Worm (Caenorhabditis elegans) whole organism, L4 larva: Measurements from ENCODE around the gene rme-1.

Source experiments
- D1046.2 ChIP-seq: fragments of 200-800 bp; sonication (Bioruptor generic); IDR thresholded peaks from 2 replicates; pipeline ENCODE4 v1.3.6; 2022; ENCODE audit warnings: missing genetic modification characterization, missing compliant biosample characterization
- F49E8.2 ChIP-seq: sonication (generic microtip); optimal IDR thresholded peaks from 2 replicates; lab custom pipeline; 2016; ENCODE audit warnings: missing compliant biosample characterization, mild to moderate bottlenecking, missing genetic modification characterization, borderline replicate concordance
- Y75B8A.6 ChIP-seq: fragments of 200-800 bp; sonication (Bioruptor generic); IDR thresholded peaks from 2 replicates; pipeline ENCODE4 v1.3.6; 2022; ENCODE audit warnings: missing genetic modification reagents, missing genetic modification characterization, missing compliant biosample characterization
- ZK546.5 ChIP-seq, 2 experiments: sonication (generic microtip); optimal IDR thresholded peaks; 2 replicates each; lab custom pipeline; 2017; ENCODE audit warnings: missing biosample characterization in 2 of 2, missing genetic modification characterization in 2 of 2
- aha-1 ChIP-seq: fragments of 150-350 bp; peaks from one replicate; lab custom pipeline; 2014; ENCODE audit warnings: missing biosample characterization, missing genetic modification characterization
- attf-4 ChIP-seq: sonication (generic microtip); optimal IDR thresholded peaks from 3 replicates; lab custom pipeline; 2017; ENCODE audit warnings: missing biosample characterization, missing genetic modification characterization
- ceh-28 ChIP-seq: fragments of 150-350 bp; optimal IDR thresholded peaks from 2 replicates; lab custom pipeline; 2014; ENCODE audit warnings: missing biosample characterization, missing genetic modification reagents, missing genetic modification characterization
- ceh-62 ChIP-seq: sonication (generic microtip); optimal IDR thresholded peaks from 2 replicates; lab custom pipeline; 2017; ENCODE audit warnings: missing biosample characterization, missing genetic modification characterization
- daf-16 ChIP-seq, 3 experiments: sonication (generic microtip); optimal IDR thresholded peaks; 2 replicates each; lab custom pipeline; 2016 to 2017; ENCODE audit warnings: missing genetic modification characterization in 3 of 3, missing genetic modification reagents in 3 of 3, mild to moderate bottlenecking in 2 of 3, missing compliant biosample characterization in 2 of 3, missing biosample characterization in 1 of 3, moderate library complexity in 1 of 3
- daf-19 ChIP-seq: fragments of 200-800 bp; sonication (Bioruptor generic); conservative IDR thresholded peaks from 2 replicates; pipeline ENCODE4 v1.3.6; 2022; ENCODE audit warnings: missing genetic modification characterization, missing compliant biosample characterization
- daf-8 ChIP-seq: fragments of 200-800 bp; sonication (Bioruptor generic); IDR thresholded peaks from 2 replicates; pipeline ENCODE4 v1.3.6; 2022; ENCODE audit warnings: missing genetic modification characterization, missing compliant biosample characterization
- dmd-6 ChIP-seq: fragments of 200-800 bp; sonication (Bioruptor generic); IDR thresholded peaks from 2 replicates; pipeline ENCODE4 v1.3.6; 2022; ENCODE audit warnings: missing genetic modification reagents, missing genetic modification characterization, missing compliant biosample characterization
- dmd-8 ChIP-seq: fragments of 200-800 bp; sonication (Bioruptor generic); IDR thresholded peaks from 2 replicates; pipeline ENCODE4 v1.3.6; 2022; ENCODE audit warnings: missing genetic modification characterization, missing compliant biosample characterization
- duxl-1 ChIP-seq: sonication (generic microtip); optimal IDR thresholded peaks from 2 replicates; lab custom pipeline; 2016; ENCODE audit warnings: mild to moderate bottlenecking, missing genetic modification characterization, moderate library complexity, missing compliant biosample characterization; ENCODE audit not compliant: poor library complexity
- dve-1 ChIP-seq: sonication (generic microtip); optimal IDR thresholded peaks from 2 replicates; lab custom pipeline; 2017; ENCODE audit warnings: antibody characterized with exemption, mild to moderate bottlenecking, missing genetic modification characterization, missing compliant biosample characterization; ENCODE audit not compliant: insufficient read depth
- fos-1 ChIP-seq: fragments of 150-350 bp; optimal IDR thresholded peaks from 2 replicates; lab custom pipeline; 2014; ENCODE audit warnings: missing biosample characterization, missing genetic modification characterization
- hlh-11 ChIP-seq: fragments of 200-800 bp; sonication (Bioruptor generic); optimal IDR thresholded peaks from 2 replicates; lab custom pipeline; 2018; ENCODE audit warnings: mild to moderate bottlenecking, missing genetic modification characterization, missing compliant biosample characterization
- hlh-30 ChIP-seq: sonication (generic microtip); optimal IDR thresholded peaks from 2 replicates; lab custom pipeline; 2017; ENCODE audit warnings: antibody characterized with exemption, mild to moderate bottlenecking, missing genetic modification characterization, missing compliant biosample characterization; ENCODE audit not compliant: insufficient read depth
- lin-38 ChIP-seq: fragments of 200-800 bp; sonication (Bioruptor generic); IDR thresholded peaks from 2 replicates; pipeline ENCODE4 v1.3.6; 2022; ENCODE audit warnings: missing genetic modification reagents, missing genetic modification characterization, missing compliant biosample characterization
- lir-3 ChIP-seq: sonication (generic microtip); optimal IDR thresholded peaks from 2 replicates; lab custom pipeline; 2016; ENCODE audit warnings: mild to moderate bottlenecking, missing genetic modification characterization, missing compliant biosample characterization
- lsy-2 ChIP-seq, 2 experiments: fragments of 150-350 bp in 1 of 2; sonication (generic microtip) in 1 of 2; optimal IDR thresholded peaks; 2 replicates each; lab custom pipeline; 2014 to 2017; ENCODE audit warnings: missing biosample characterization in 2 of 2, missing genetic modification characterization in 2 of 2
- mdl-1 ChIP-seq, 2 experiments: fragments of 150-350 bp in 1 of 2; sonication (generic microtip) in 1 of 2; optimal IDR thresholded peaks; 2 replicates each; lab custom pipeline; 2014 to 2017; ENCODE audit warnings: missing biosample characterization in 2 of 2, missing genetic modification characterization in 2 of 2
- mxl-2 ChIP-seq: fragments of 200-800 bp; sonication (Bioruptor generic); conservative IDR thresholded peaks from 2 replicates; pipeline ENCODE4 v1.3.6; 2022; ENCODE audit warnings: missing genetic modification reagents, missing genetic modification characterization, missing compliant biosample characterization
- nhr-11 ChIP-seq: fragments of 150-350 bp; optimal IDR thresholded peaks from 2 replicates; lab custom pipeline; 2014; ENCODE audit warnings: missing biosample characterization, missing genetic modification characterization
- nhr-25 ChIP-seq: sonication (generic microtip); optimal IDR thresholded peaks from 2 replicates; lab custom pipeline; 2017; ENCODE audit warnings: missing genetic modification characterization, mild to moderate bottlenecking, missing compliant biosample characterization, antibody characterized with exemption, moderate library complexity, borderline replicate concordance; ENCODE audit not compliant: insufficient read depth
- nhr-28 ChIP-seq: fragments of 150-350 bp; optimal IDR thresholded peaks from 2 replicates; lab custom pipeline; 2014; ENCODE audit warnings: missing biosample characterization, missing genetic modification characterization
- nhr-41 ChIP-seq: fragments of 200-800 bp; sonication (Bioruptor generic); IDR thresholded peaks from 2 replicates; pipeline ENCODE4 v1.3.6; 2022; ENCODE audit warnings: missing genetic modification reagents, missing genetic modification characterization, missing compliant biosample characterization
- nhr-42 ChIP-seq: fragments of 200-800 bp; sonication (Bioruptor generic); IDR thresholded peaks from 2 replicates; pipeline ENCODE4 v1.3.6; 2022; ENCODE audit warnings: missing genetic modification characterization, missing compliant biosample characterization
- nhr-48 ChIP-seq: sonication (generic microtip); optimal IDR thresholded peaks from 2 replicates; lab custom pipeline; 2016; ENCODE audit warnings: mild to moderate bottlenecking, missing genetic modification characterization, missing compliant biosample characterization
- nhr-6 ChIP-seq: fragments of 150-350 bp; optimal IDR thresholded peaks from 2 replicates; lab custom pipeline; 2014; ENCODE audit warnings: missing biosample characterization, missing genetic modification characterization
- nhr-77 ChIP-seq: fragments of 150-350 bp; optimal IDR thresholded peaks from 2 replicates; lab custom pipeline; 2014; ENCODE audit warnings: missing biosample characterization, missing genetic modification characterization
- php-3 ChIP-seq: fragments of 200-800 bp; sonication (Bioruptor generic); IDR thresholded peaks from 2 replicates; pipeline ENCODE4 v1.3.6; 2022; ENCODE audit warnings: missing genetic modification reagents, missing genetic modification characterization, missing compliant biosample characterization
- pqm-1 ChIP-seq: sonication (generic microtip); optimal IDR thresholded peaks from 2 replicates; lab custom pipeline; 2017; ENCODE audit warnings: missing biosample characterization, missing genetic modification characterization
- snpc-4 ChIP-seq: fragments of 150-350 bp; optimal IDR thresholded peaks from 2 replicates; lab custom pipeline; 2014; ENCODE audit warnings: missing biosample characterization, missing genetic modification characterization
- spr-1 ChIP-seq: sonication (generic microtip); optimal IDR thresholded peaks from 2 replicates; lab custom pipeline; 2016; ENCODE audit warnings: mild to moderate bottlenecking, missing genetic modification characterization, missing compliant biosample characterization
- unc-62 ChIP-seq, 3 experiments: fragments of 150-350 bp in 1 of 3; sonication (generic microtip); optimal IDR thresholded peaks in 2 of 3; peaks in 1 of 3; 1 replicate in 1 of 3; 2 replicates in 2 of 3; lab custom pipeline; 2014 to 2017; ENCODE audit warnings: missing biosample characterization in 3 of 3, missing genetic modification characterization in 3 of 3, missing genetic modification reagents in 3 of 3, missing genotype in 1 of 3
- zag-1 ChIP-seq: fragments of 150-350 bp; optimal IDR thresholded peaks from 2 replicates; lab custom pipeline; 2014; ENCODE audit warnings: missing biosample characterization, missing genetic modification characterization
- zfp-2 ChIP-seq: sonication (generic microtip); optimal IDR thresholded peaks from 2 replicates; lab custom pipeline; 2016; ENCODE audit warnings: mild to moderate bottlenecking, missing genetic modification characterization, missing compliant biosample characterization
- zip-11 ChIP-seq: fragments of 200-800 bp; sonication (Bioruptor generic); IDR thresholded peaks from 2 replicates; pipeline ENCODE4 v1.3.6; 2022; ENCODE audit warnings: missing genetic modification characterization, missing compliant biosample characterization

rme-1 gene

ce11 chrV:6247397-6247796 lies 38.7 kb downstream of the rme-1 start (continued):
- peak in 1 of 2 experiments; percentile 75 for TF ChIP-seq lsy-2 (tag; optimal IDR thresholded peaks at IDR 0.05; lab: Kevin White, UChicago)
- no peak for TF ChIP-seq ceh-62 (tag; lab: Kevin White, UChicago)
- peak; percentile 20 for TF ChIP-seq spr-1 (tag; lab: Kevin White, UChicago)
- no peak for TF ChIP-seq nhr-6 (tag; lab: Kevin White, UChicago)
- TF ChIP-seq daf-8 (GFP tag; lab: Robert Waterston, UW) = no peak
- TF ChIP-seq duxl-1 (tag; lab: Kevin White, UChicago) = no peak
- TF ChIP-seq nhr-25 (tag; lab: Kevin White, UChicago) = peak; percentile 65
- TF ChIP-seq daf-19 (GFP tag; lab: Robert Waterston, UW) = no peak
- no peak for TF ChIP-seq nhr-42
- TF ChIP-seq snpc-4 (tag; lab: Kevin White, UChicago) = no peak
- no peak for TF ChIP-seq F49E8.2 (tag; lab: Kevin White, UChicago)
- TF ChIP-seq attf-4 (tag; lab: Kevin White, UChicago) = no peak
- TF ChIP-seq D1046.2 (GFP tag; lab: Robert Waterston, UW) = no peak
- TF ChIP-seq fos-1 (tag; lab: Kevin White, UChicago) = no peak
- no peak for TF ChIP-seq zag-1 (tag; lab: Kevin White, UChicago)
- TF ChIP-seq aha-1 = peak; percentile 100

- peak; percentile 42 for TF ChIP-seq hlh-11 (tag; lab: Kevin White, UChicago)
- peak in 1 of 2 experiments; percentile 16 for TF ChIP-seq mdl-1 (tag; optimal IDR thresholded peaks at IDR 0.05; lab: Kevin White, UChicago)
- TF ChIP-seq daf-16 (GFP tag; optimal IDR thresholded peaks at IDR 0.05; lab: Kevin White, UChicago) = no peak
- peak; percentile 53 for TF ChIP-seq daf-16 (tag; optimal IDR thresholded peaks at IDR 0.05; lab: Kevin White, UChicago)
- no peak for TF ChIP-seq dmd-8 (GFP tag; lab: Robert Waterston, UW)
- TF ChIP-seq ZK546.5 (tag; optimal IDR thresholded peaks at IDR 0.05; lab: Kevin White, UChicago) = no peak
- TF ChIP-seq zfp-2 (tag; lab: Kevin White, UChicago) = no peak
- TF ChIP-seq dve-1 (tag; lab: Kevin White, UChicago) = peak; percentile 10
- TF ChIP-seq ceh-28 = no peak
- TF ChIP-seq nhr-28 (tag; lab: Kevin White, UChicago) = peak; percentile 50
- TF ChIP-seq hlh-30 (tag; lab: Kevin White, UChicago) = peak; percentile 64
- TF ChIP-seq lin-38 = no peak
- TF ChIP-seq nhr-48 (tag; lab: Kevin White, UChicago) = peak; percentile 8
- TF ChIP-seq dmd-6 (GFP tag; lab: Robert Waterston, UW) = peak; percentile 19; the same call in 1 of the 2 replicates
Measured at ce11 chrV:6248714-6249113, 40.0 kb downstream of the rme-1 start.

ce11 chrV:6249135-6249534 lies 40.5 kb downstream of the rme-1 start:
- peak in 1 of 2 experiments; percentile 95 for TF ChIP-seq unc-62 (GFP tag; optimal IDR thresholded peaks at IDR 0.05 in 1 of 2; lab: Kevin White, UChicago)
- no peak for TF ChIP-seq unc-62 (tag; optimal IDR thresholded peaks at IDR 0.05; lab: Kevin White, UChicago)
- TF ChIP-seq lir-3 (tag; lab: Kevin White, UChicago) = no peak

- TF ChIP-seq unc-62 (GFP tag; optimal IDR thresholded peaks at IDR 0.05 in 1 of 2; lab: Kevin White, UChicago) (peak in 1 of 2 experiments; percentile 90), unc-62 (tag; optimal IDR thresholded peaks at IDR 0.05; lab: Kevin White, UChicago) (no peak), hlh-11 (tag; lab: Kevin White, UChicago) (peak; percentile 37), dve-1 (tag; lab: Kevin White, UChicago) (peak; percentile 69), pqm-1 (tag; lab: Kevin White, UChicago) (peak; percentile 82), dmd-6 (GFP tag; lab: Robert Waterston, UW) (peak; percentile 85), mxl-2 (GFP tag; lab: Robert Waterston, UW) (no peak), nhr-48 (tag; lab: Kevin White, UChicago) (peak; percentile 66), aha-1 (peak; percentile 94), php-3 (GFP tag; lab: Robert Waterston, UW) (peak; percentile 57; the same call in 1 of the 2 replicates), nhr-41 (GFP tag; lab: Robert Waterston, UW) (no peak), nhr-28 (tag; lab: Kevin White, UChicago) (peak; percentile 75), nhr-77 (tag; lab: Kevin White, UChicago) (peak; percentile 69), daf-16 (GFP tag; optimal IDR thresholded peaks at IDR 0.05; lab: Kevin White, UChicago) (no peak), daf-16 (tag; optimal IDR thresholded peaks at IDR 0.05; lab: Kevin White, UChicago) (peak; percentile 45), nhr-11 (tag; lab: Kevin White, UChicago) (no peak), zip-11 (GFP tag; lab: Robert Waterston, UW) (no peak), Y75B8A.6 (GFP tag; lab: Robert Waterston, UW) (no peak)
Measured at ce11 chrV:6250959-6251598, 42.4 kb downstream of the rme-1 start.
